Worm (Caenorhabditis elegans): ENCODE data around the gene srz-56.

Gene srz-56

ce11 chrIII:2281975-2282957 is 41.7 kb downstream of the srz-56 start, which contains the start of gene Y54F10BM.3:
Gene Y54F10BM.3, plus strand, starts transcription at chrIII:2282025.
- TF ChIP-seq flt-1 (GFP tag; IDR thresholded peaks at IDR 0.05), result no peak
- TF ChIP-seq pes-1 (GFP tag; IDR thresholded peaks at IDR 0.05), result no peak
- TF ChIP-seq tra-4 (tag; optimal IDR thresholded peaks at IDR 0.05), result no peak
- no peak for TF ChIP-seq B0310.2 (tag; optimal IDR thresholded peaks at IDR 0.05)
- no peak for TF ChIP-seq hmg-4 (GFP tag; optimal IDR thresholded peaks at IDR 0.05)
- no peak for TF ChIP-seq aly-1 (tag; optimal IDR thresholded peaks at IDR 0.05)
- no peak for TF ChIP-seq ama-1 (optimal IDR thresholded peaks at IDR 0.05)
- no peak for TF ChIP-seq ceh-13 (GFP tag; optimal IDR thresholded peaks at IDR 0.05)
- TF ChIP-seq tbx-37 (GFP tag; conservative IDR thresholded peaks at IDR 0.05), result no peak
- no peak for TF ChIP-seq hmbx-1 (tag; optimal IDR thresholded peaks at IDR 0.05)
- TF ChIP-seq sea-1 (GFP tag; conservative IDR thresholded peaks at IDR 0.05), result no peak
- TF ChIP-seq ceh-36 (tag; optimal IDR thresholded peaks at IDR 0.05), result no peak
- no peak for TF ChIP-seq ets-7 (tag; optimal IDR thresholded peaks at IDR 0.05)
- TF ChIP-seq tbx-11 (GFP tag; IDR thresholded peaks at IDR 0.05), result no peak
- TF ChIP-seq hnd-1 (tag; optimal IDR thresholded peaks at IDR 0.05), result no peak
- TF ChIP-seq scrt-1 (GFP tag; IDR thresholded peaks at IDR 0.05), result no peak
- no peak for TF ChIP-seq F13C5.2 (tag; optimal IDR thresholded peaks at IDR 0.05)

ce11 chrIII:2283341-2283847 is 42.8 kb downstream of the srz-56 start:
- no peak for TF ChIP-seq ceh-13 (GFP tag; optimal IDR thresholded peaks at IDR 0.05)
- no peak for TF ChIP-seq hmg-4 (GFP tag; optimal IDR thresholded peaks at IDR 0.05)
- TF ChIP-seq tbx-11 (GFP tag; IDR thresholded peaks at IDR 0.05), result no peak
- no peak for TF ChIP-seq B0310.2 (tag; optimal IDR thresholded peaks at IDR 0.05)
- no peak for TF ChIP-seq hnd-1 (tag; optimal IDR thresholded peaks at IDR 0.05)
- TF ChIP-seq tbx-37 (GFP tag; conservative IDR thresholded peaks at IDR 0.05), result no peak
- no peak for TF ChIP-seq flt-1 (GFP tag; IDR thresholded peaks at IDR 0.05)
- no peak for TF ChIP-seq ama-1 (optimal IDR thresholded peaks at IDR 0.05)
- TF ChIP-seq ets-7 (tag; optimal IDR thresholded peaks at IDR 0.05), result no peak
- no peak for TF ChIP-seq ceh-36 (tag; optimal IDR thresholded peaks at IDR 0.05)
- TF ChIP-seq pes-1 (GFP tag; IDR thresholded peaks at IDR 0.05), result no peak

ce11 chrIII:2288261-2288660 is 47.7 kb downstream of the srz-56 start:
- no peak for TF ChIP-seq flt-1 (GFP tag; IDR thresholded peaks at IDR 0.05)
- TF ChIP-seq F13C5.2 (tag; optimal IDR thresholded peaks at IDR 0.05), result no peak
- TF ChIP-seq sea-1 (GFP tag; conservative IDR thresholded peaks at IDR 0.05), result no peak
- no peak for TF ChIP-seq hmg-4 (GFP tag; optimal IDR thresholded peaks at IDR 0.05)
- TF ChIP-seq tbx-11 (GFP tag; IDR thresholded peaks at IDR 0.05), result no peak
- TF ChIP-seq scrt-1 (GFP tag; IDR thresholded peaks at IDR 0.05), result no peak
- no peak for TF ChIP-seq tbx-37 (GFP tag; conservative IDR thresholded peaks at IDR 0.05)
- no peak for TF ChIP-seq hnd-1 (tag; optimal IDR thresholded peaks at IDR 0.05)
- TF ChIP-seq B0310.2 (tag; optimal IDR thresholded peaks at IDR 0.05), result no peak
- TF ChIP-seq hmbx-1 (tag; optimal IDR thresholded peaks at IDR 0.05), result no peak
- no peak for TF ChIP-seq ceh-36 (tag; optimal IDR thresholded peaks at IDR 0.05)
- TF ChIP-seq ets-7 (tag; optimal IDR thresholded peaks at IDR 0.05), result no peak
- TF ChIP-seq aly-1 (tag; optimal IDR thresholded peaks at IDR 0.05), result no peak
- no peak for TF ChIP-seq tra-4 (tag; optimal IDR thresholded peaks at IDR 0.05)
- TF ChIP-seq ama-1 (optimal IDR thresholded peaks at IDR 0.05), result no peak
- TF ChIP-seq ceh-13 (GFP tag; optimal IDR thresholded peaks at IDR 0.05), result no peak
- no peak for TF ChIP-seq pes-1 (GFP tag; IDR thresholded peaks at IDR 0.05)

- TF ChIP-seq ceh-36 (tag; optimal IDR thresholded peaks at IDR 0.05) (no peak), hmbx-1 (tag; optimal IDR thresholded peaks at IDR 0.05) (no peak)
Observed at ce11 chrIII:2291139-2291538, 50.6 kb downstream of the srz-56 start, which contains the start of gene fbxa-219. Gene fbxa-219, plus strand, starts transcription at chrIII:2291415.
